Worm (Caenorhabditis elegans) whole organism, L2 larva: Measurements from ENCODE around the gene ZK177.11.

Experiments
- C34F6.9 ChIP-seq: fragments of 150-350 bp; optimal IDR thresholded peaks from 2 replicates; lab custom pipeline; 2014; ENCODE audit warnings: missing biosample characterization, missing genetic modification characterization
- F13H6.1 ChIP-seq: sonication (generic microtip); optimal IDR thresholded peaks from 2 replicates; lab custom pipeline; 2016; ENCODE audit warnings: missing genetic modification characterization, missing compliant biosample characterization
- ZK546.5 ChIP-seq: sonication (generic microtip); optimal IDR thresholded peaks from 2 replicates; lab custom pipeline; 2017; ENCODE audit warnings: missing biosample characterization, missing genetic modification characterization
- alr-1 ChIP-seq: fragments of 150-350 bp; optimal IDR thresholded peaks from 2 replicates; lab custom pipeline; 2014; ENCODE audit warnings: missing biosample characterization, missing genetic modification characterization
- aly-2 ChIP-seq: fragments of 150-350 bp; optimal IDR thresholded peaks from 2 replicates; lab custom pipeline; 2014; ENCODE audit warnings: missing biosample characterization, missing genetic modification characterization
- ama-1 ChIP-seq: fragments of 150-350 bp; optimal IDR thresholded peaks from 2 replicates; lab custom pipeline; 2018; ENCODE audit warnings: inconsistent platforms
- blmp-1 ChIP-seq: sonication (generic microtip); optimal IDR thresholded peaks from 2 replicates; lab custom pipeline; 2017; ENCODE audit warnings: missing genetic modification characterization, mild to moderate bottlenecking, missing compliant biosample characterization, antibody characterized with exemption, moderate library complexity; ENCODE audit not compliant: insufficient read depth
- ceh-16 ChIP-seq: fragments of 150-350 bp; optimal IDR thresholded peaks from 2 replicates; lab custom pipeline; 2014; ENCODE audit warnings: missing biosample characterization, missing genetic modification characterization
- egl-27 ChIP-seq: sonication (generic microtip); optimal IDR thresholded peaks from 3 replicates; lab custom pipeline; 2017; ENCODE audit warnings: missing biosample characterization, missing genetic modification reagents, missing genetic modification characterization
- elt-3 ChIP-seq: sonication (generic microtip); optimal IDR thresholded peaks from 2 replicates; lab custom pipeline; 2017; ENCODE audit warnings: missing biosample characterization, missing genetic modification characterization
- fos-1 ChIP-seq: fragments of 150-350 bp; optimal IDR thresholded peaks from 2 replicates; lab custom pipeline; 2014; ENCODE audit warnings: missing biosample characterization, missing genetic modification characterization
- gmeb-1 ChIP-seq: fragments of 150-350 bp; optimal IDR thresholded peaks from 2 replicates; lab custom pipeline; 2014; ENCODE audit warnings: missing biosample characterization, missing genetic modification characterization
- lin-13 ChIP-seq: fragments of 150-350 bp; optimal IDR thresholded peaks from 2 replicates; lab custom pipeline; 2014; ENCODE audit warnings: missing biosample characterization, missing genetic modification reagents, missing genetic modification characterization
- lin-39 ChIP-seq: fragments of 150-350 bp; optimal IDR thresholded peaks from 2 replicates; lab custom pipeline; 2014; ENCODE audit warnings: missing biosample characterization, missing genetic modification reagents, missing genetic modification characterization
- lsy-2 ChIP-seq, 2 experiments: fragments of 150-350 bp in 1 of 2; sonication (generic microtip) in 1 of 2; optimal IDR thresholded peaks; 2 replicates each; lab custom pipeline; 2014 to 2017; ENCODE audit warnings: missing biosample characterization in 2 of 2, missing genetic modification characterization in 2 of 2
- mab-5 ChIP-seq: fragments of 150-350 bp; optimal IDR thresholded peaks from 2 replicates; lab custom pipeline; 2014; ENCODE audit warnings: missing biosample characterization, missing genetic modification characterization
- mbf-1 ChIP-seq: sonication (generic microtip); optimal IDR thresholded peaks from 2 replicates; lab custom pipeline; 2017; ENCODE audit warnings: missing biosample characterization, missing genetic modification characterization
- nhr-12 ChIP-seq: fragments of 150-350 bp; optimal IDR thresholded peaks from 2 replicates; lab custom pipeline; 2014; ENCODE audit warnings: missing biosample characterization, missing genetic modification characterization
- nhr-129 ChIP-seq: fragments of 150-350 bp; optimal IDR thresholded peaks from 2 replicates; lab custom pipeline; 2014; ENCODE audit warnings: missing biosample characterization, missing genetic modification characterization
- nhr-23 ChIP-seq: fragments of 150-350 bp; optimal IDR thresholded peaks from 2 replicates; lab custom pipeline; 2014; ENCODE audit warnings: missing biosample characterization, missing genetic modification reagents, missing genetic modification characterization
- nhr-237 ChIP-seq: fragments of 150-350 bp; optimal IDR thresholded peaks from 2 replicates; lab custom pipeline; 2014; ENCODE audit warnings: missing biosample characterization, missing genetic modification characterization
- nhr-25 ChIP-seq: fragments of 150-350 bp; sonication (generic microtip); optimal IDR thresholded peaks from 3 replicates; lab custom pipeline; 2014; ENCODE audit warnings: missing biosample characterization, missing genetic modification characterization
- peb-1 ChIP-seq: fragments of 150-350 bp; optimal IDR thresholded peaks from 2 replicates; lab custom pipeline; 2014; ENCODE audit warnings: missing biosample characterization, missing genetic modification characterization
- sem-4 ChIP-seq: fragments of 150-350 bp; optimal IDR thresholded peaks from 2 replicates; lab custom pipeline; 2014; ENCODE audit warnings: missing biosample characterization, missing genetic modification reagents, missing genetic modification characterization
- skn-1 ChIP-seq: sonication (generic microtip); optimal IDR thresholded peaks from 2 replicates; lab custom pipeline; 2017; ENCODE audit warnings: missing biosample characterization, missing genetic modification characterization
- sma-9 ChIP-seq, 2 experiments: fragments of 150-350 bp in 1 of 2; sonication (generic microtip) in 1 of 2; optimal IDR thresholded peaks; 2 replicates each; lab custom pipeline; 2014 to 2016; ENCODE audit warnings: missing genetic modification characterization in 2 of 2, mild to moderate bottlenecking in 1 of 2, missing biosample characterization in 1 of 2, missing compliant biosample characterization in 1 of 2, missing genetic modification reagents in 1 of 2, moderate library complexity in 1 of 2
- snpc-4 ChIP-seq: fragments of 150-350 bp; optimal IDR thresholded peaks from 2 replicates; lab custom pipeline; 2014; ENCODE audit warnings: missing biosample characterization, missing genetic modification characterization
- unc-39 ChIP-seq: fragments of 150-350 bp; optimal IDR thresholded peaks from 2 replicates; lab custom pipeline; 2014; ENCODE audit warnings: missing biosample characterization, missing genetic modification characterization
- unc-55 ChIP-seq: fragments of 150-350 bp; sonication (generic microtip); optimal IDR thresholded peaks from 3 replicates; lab custom pipeline; 2014; ENCODE audit warnings: missing biosample characterization, missing genetic modification reagents, missing genetic modification characterization
- unc-62 ChIP-seq: fragments of 150-350 bp; optimal IDR thresholded peaks from 2 replicates; lab custom pipeline; 2014; ENCODE audit warnings: missing biosample characterization, missing genetic modification reagents, missing genetic modification characterization
- ztf-11 ChIP-seq: sonication (generic microtip); optimal IDR thresholded peaks from 2 replicates; lab custom pipeline; 2017; ENCODE audit warnings: missing biosample characterization, missing genetic modification characterization

Gene ZK177.11

DNA sequence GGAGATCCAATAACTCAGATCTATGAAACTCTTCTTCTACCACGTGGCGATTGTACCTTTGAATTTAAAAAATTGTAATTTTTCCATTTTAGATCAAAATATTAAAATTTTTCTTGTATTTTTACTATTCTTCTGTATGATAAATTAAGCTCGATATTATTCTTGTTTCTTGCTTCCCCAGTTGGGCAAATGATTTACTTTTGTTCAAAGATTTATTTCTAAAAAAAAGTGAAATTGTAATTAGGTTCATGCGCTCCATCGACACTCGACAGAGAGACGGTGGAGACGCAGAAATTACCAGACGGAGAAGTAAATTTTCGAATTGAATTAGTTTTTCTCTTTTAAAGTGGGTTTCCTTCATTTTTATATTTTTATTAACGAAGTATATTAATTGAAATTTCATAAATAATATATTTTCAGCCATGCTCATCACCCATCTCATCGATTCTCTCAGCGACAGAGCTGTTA lies 16.9 kb upstream of the ZK177.11 start, which contains the start of gene npp-24:
npp-24 (plus strand) TSS at position 51 of the 468 bp plus-strand sequence.
- TF ChIP-seq C34F6.9 (tag; lab: Kevin White, UChicago) (peak; percentile 10), peb-1 (tag; lab: Kevin White, UChicago) (no peak), elt-3 (tag; lab: Kevin White, UChicago) (no peak), blmp-1 (tag; lab: Kevin White, UChicago) (peak; percentile 49), ceh-16 (tag; lab: Kevin White, UChicago) (no peak), unc-39 (tag; lab: Kevin White, UChicago) (no peak), lsy-2 (tag; optimal IDR thresholded peaks at IDR 0.05; lab: Kevin White, UChicago) (peak in 1 of 2 experiments; percentile 38), nhr-12 (tag; lab: Kevin White, UChicago) (no peak), nhr-237 (no peak), unc-55 (GFP tag; lab: Kevin White, UChicago) (peak; percentile 13), mab-5 (no peak), lin-13 (GFP tag; lab: Kevin White, UChicago) (no peak), fos-1 (no peak)

DNA sequence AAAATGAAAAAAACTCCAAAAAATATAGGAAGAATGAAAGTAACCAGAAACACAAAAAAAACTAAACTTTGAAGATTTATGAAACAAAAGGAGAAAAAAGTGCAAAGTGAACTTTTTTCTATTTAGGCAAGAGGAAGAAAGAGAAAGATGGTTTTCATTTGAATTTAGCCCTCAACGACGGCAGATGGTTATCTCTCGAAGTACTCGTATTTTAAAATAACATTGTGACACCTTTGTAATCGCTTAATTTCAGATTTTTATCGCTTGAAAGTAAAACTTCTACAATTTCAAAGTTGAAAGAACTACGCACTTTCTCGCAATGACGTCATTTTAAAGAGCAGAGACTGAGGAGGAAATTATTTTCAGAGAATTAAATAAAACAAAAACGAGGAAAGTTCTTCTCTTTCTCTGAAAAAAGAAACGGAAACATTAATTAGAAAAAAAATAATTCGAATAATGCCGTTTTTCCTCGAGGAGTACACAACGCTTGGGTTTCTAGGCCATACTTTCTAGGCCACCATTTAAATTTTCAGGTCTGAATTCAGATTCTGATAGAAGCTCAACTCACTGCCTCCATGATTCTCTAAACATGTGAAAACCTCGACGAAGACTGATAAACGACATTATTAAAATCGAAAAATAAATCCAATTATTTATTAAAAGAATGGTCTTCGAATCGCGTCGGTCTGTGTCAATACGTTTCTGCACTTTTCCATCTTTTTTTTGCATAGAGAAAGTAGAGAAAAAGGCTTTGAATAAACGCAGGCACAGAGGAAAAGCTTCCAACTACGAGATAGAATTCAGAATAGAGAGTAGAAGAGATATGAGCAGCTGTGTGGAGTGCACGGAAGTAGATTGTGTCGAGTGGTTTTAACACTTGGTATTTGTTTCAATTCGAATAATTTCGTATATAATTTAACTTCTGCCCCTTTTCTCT lies 11.1 kb upstream of the ZK177.11 start:
- TF ChIP-seq lsy-2 (tag; optimal IDR thresholded peaks at IDR 0.05; lab: Kevin White, UChicago) (peak in 1 of 2 experiments; percentile 56), nhr-129 (tag; lab: Kevin White, UChicago) (peak; percentile 44), blmp-1 (tag; lab: Kevin White, UChicago) (peak; percentile 13), nhr-23 (tag; lab: Kevin White, UChicago) (no peak), unc-55 (GFP tag; lab: Kevin White, UChicago) (peak; percentile 44), ztf-11 (tag; lab: Kevin White, UChicago) (no peak), C34F6.9 (tag; lab: Kevin White, UChicago) (peak; percentile 83)

DNA sequence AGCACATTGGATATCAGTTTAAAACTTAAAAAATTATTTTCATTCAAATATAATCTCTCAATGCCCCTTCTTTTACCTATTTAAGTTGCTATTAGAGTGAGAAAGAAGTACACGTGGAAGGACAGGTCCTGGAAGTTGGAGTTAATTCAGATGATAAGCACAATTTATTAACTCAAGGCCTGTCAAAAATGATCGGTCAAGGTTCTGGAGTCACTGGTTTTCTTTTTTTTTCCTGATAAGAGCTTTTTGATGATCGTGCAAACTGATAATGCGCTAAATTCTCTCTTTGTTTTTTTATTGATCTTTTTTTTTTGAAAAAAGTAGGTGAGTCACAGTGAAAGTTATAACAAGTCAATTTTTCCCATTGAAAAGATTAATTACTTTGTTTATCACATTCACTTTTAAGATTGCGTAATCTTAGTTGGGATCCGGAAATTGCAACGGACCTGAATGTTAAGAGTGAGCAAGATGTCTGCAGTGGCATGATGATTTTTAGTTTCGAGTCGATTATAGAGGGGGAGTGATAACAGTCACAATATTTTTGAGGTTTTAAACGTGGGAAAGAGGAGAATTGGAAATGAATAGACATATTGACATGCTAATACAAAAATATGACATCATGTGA lies 10.2 kb upstream of the ZK177.11 start:
- peak; percentile 91 for TF ChIP-seq fos-1
- peak; percentile 36 for TF ChIP-seq sma-9 (GFP tag; optimal IDR thresholded peaks at IDR 0.05; lab: Kevin White, UChicago)
- no peak for TF ChIP-seq sma-9 (tag; optimal IDR thresholded peaks at IDR 0.05; lab: Kevin White, UChicago)
- no peak for TF ChIP-seq egl-27
- TF ChIP-seq gmeb-1 (tag; lab: Kevin White, UChicago): peak; percentile 44
- TF ChIP-seq mbf-1 (tag; lab: Kevin White, UChicago): no peak

DNA sequence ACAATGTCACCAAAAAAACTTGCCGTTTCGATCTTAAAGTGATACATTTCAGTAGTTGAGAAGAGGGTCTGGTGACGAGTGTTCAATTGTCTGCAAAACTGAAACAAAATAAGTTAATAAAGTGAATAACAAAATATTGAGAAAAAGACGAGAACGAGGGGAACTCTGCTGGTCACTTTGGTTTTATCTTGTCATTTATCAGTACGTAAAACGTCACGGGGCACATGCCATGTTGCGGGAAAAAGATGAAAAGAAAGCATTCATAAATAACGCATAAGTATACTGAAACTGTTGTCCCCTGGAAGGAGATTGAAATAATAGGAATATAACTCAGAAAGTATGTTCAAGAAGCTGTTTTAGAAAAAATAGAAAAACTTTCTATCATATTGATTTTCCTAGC lies 7.9 kb upstream of the ZK177.11 start, which contains the start of gene sahd-1:
sahd-1 (minus strand) TSS at position 100 of the 400 bp plus-strand sequence.
- TF ChIP-seq unc-39 (tag; lab: Kevin White, UChicago): no peak
- TF ChIP-seq F13H6.1 (tag; lab: Kevin White, UChicago): no peak
- no peak for TF ChIP-seq sem-4 (tag; lab: Kevin White, UChicago)
- peak; percentile 45 for TF ChIP-seq fos-1
- no peak for TF ChIP-seq lin-13 (GFP tag; lab: Kevin White, UChicago)

DNA sequence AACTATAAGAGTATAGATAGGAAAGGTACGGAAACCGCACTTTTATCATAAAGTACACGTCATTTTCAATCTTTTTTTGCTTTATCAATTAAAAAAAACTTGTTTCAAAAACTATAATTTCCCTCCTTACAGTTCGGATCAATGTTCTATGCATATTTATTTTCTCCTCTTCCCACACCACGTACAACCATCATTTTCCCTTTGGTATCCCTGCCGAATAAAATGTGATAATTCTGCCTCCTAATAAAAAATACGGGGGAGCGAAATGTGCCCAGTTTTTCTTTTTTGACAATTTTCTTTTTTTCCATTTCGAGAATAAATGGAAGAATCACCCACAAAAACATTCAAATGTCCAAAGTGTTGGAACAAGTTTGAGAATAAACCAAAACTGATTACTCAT lies 7.2 kb upstream of the ZK177.11 start, which contains the start of gene ZK177.3:
ZK177.3 (plus strand) TSS at position 301 of the 400 bp plus-strand sequence.
- TF ChIP-seq lin-39 (tag; lab: Kevin White, UChicago) (no peak), peb-1 (tag; lab: Kevin White, UChicago) (no peak), mab-5 (no peak), fos-1 (peak; percentile 43), skn-1 (tag; lab: Kevin White, UChicago) (no peak)

DNA sequence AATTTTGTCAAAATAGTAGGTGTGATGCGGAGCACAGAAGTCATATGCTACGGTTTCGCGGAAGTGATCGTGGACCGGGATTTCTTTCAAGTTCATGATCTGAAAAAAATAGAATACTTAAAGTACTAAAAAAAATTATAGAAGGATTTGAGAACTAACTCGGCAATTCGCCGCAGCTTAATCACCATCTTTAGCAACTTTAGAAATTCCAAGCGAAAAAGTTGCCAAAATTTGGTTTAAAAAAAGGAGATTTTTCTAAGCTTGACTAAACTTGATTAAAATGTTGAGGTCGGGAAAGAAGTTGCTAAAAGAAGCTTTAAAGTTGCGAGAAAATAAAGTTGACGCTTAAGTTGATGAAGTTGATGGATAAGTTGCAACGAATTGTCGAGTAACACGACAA lies 5.1 kb upstream of the ZK177.11 start, which contains the start of gene ZK177.9:
ZK177.9 (minus strand) TSS at position 101 of the 400 bp plus-strand sequence.
- TF ChIP-seq ztf-11 (tag; lab: Kevin White, UChicago): no peak
- TF ChIP-seq ama-1: no peak
- TF ChIP-seq ZK546.5 (tag; lab: Kevin White, UChicago): no peak
- TF ChIP-seq unc-55 (GFP tag; lab: Kevin White, UChicago): no peak
- TF ChIP-seq lsy-2 (tag; optimal IDR thresholded peaks at IDR 0.05; lab: Kevin White, UChicago): no peak
- TF ChIP-seq aly-2 (tag; lab: Kevin White, UChicago): no peak
- TF ChIP-seq skn-1 (tag; lab: Kevin White, UChicago): no peak
- TF ChIP-seq nhr-25 (tag; lab: Kevin White, UChicago): no peak
- TF ChIP-seq alr-1 (tag; lab: Kevin White, UChicago): no peak
- no peak for TF ChIP-seq ceh-16 (tag; lab: Kevin White, UChicago)
- TF ChIP-seq snpc-4 (tag; lab: Kevin White, UChicago): no peak
- no peak for TF ChIP-seq lin-13 (GFP tag; lab: Kevin White, UChicago)
- TF ChIP-seq unc-62 (GFP tag; lab: Kevin White, UChicago): no peak
